Fruit fly (Drosophila melanogaster) Kc167 (cell line): ENCODE data around the gene Phb1.

ENCODE experiments used
- Myc ChIP-seq: fragments of >200 bp; optimal IDR thresholded peaks from 2 replicates; lab custom pipeline; 2017; ENCODE audit warnings: missing external identifiers
- Sin3A ChIP-seq: fragments of >200 bp; optimal IDR thresholded peaks from 2 replicates; lab custom pipeline; 2018; ENCODE audit warnings: missing external identifiers
- h ChIP-seq: fragments of >200 bp; optimal IDR thresholded peaks from 3 replicates; lab custom pipeline; 2018; ENCODE audit warnings: missing external identifiers
- insv ChIP-seq: fragments of >200 bp; optimal IDR thresholded peaks from 3 replicates; lab custom pipeline; 2018; ENCODE audit warnings: missing external identifiers
- psq ChIP-seq: fragments of >200 bp; optimal IDR thresholded peaks from 2 replicates; lab custom pipeline; 2017; ENCODE audit warnings: missing external identifiers
- ttk ChIP-seq: sonication (Bioruptor generic); optimal IDR thresholded peaks from 2 replicates; lab custom pipeline; 2017; ENCODE audit warnings: missing external identifiers

The Phb1 gene

DNA sequence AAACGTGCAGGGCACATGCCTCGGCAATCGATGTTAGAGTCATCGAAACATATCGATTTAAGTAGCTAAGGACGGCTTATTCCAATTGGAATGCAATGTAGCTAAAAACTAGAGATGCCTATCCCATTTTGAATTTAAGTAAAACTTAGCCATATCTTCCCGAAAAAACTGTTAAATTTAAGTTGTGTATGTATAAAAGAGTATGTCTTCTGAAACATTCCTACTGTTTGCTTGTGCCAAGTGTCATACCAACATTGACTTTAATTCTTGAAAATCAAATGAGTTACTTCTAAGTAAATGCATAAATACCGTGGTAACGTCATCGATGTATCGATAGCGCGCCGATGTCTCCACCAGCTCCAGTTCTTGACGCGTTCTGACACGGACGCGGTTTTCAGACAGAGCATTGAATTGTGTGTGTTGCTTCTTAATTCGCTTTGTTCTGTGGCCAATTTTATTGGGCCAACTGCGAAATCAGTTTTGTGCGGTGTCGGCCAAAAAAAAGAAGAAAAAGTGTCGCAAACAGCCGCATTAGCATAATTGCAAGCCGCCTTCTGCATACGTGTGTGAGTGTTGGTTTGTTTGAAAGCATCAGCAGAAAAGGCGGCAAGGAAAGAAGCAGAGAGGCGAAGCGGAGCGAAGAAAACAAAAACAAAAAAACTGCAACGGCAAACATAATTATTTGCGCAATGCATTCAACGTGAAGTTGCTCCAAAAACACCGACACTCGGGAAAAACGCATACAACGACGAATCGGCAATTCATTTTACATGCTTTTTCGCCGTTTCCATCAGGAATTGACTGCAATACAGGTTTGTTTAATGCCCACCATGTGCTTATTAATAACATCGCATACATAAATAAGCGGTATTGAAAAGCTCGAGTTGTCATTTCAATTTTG, 10.0 kb upstream of the Phb1 start, which contains the start of gene brat:
TSS of gene brat (plus strand) at position 352 of the 901 bp plus-strand sequence.
- TF ChIP-seq ttk (lab: Kevin White, UChicago) = no peak
- no peak for TF ChIP-seq insv (lab: Kevin White, UChicago)
- peak; percentile 10 for TF ChIP-seq h (lab: Kevin White, UChicago)
- no peak for TF ChIP-seq psq (lab: Kevin White, UChicago)
- no peak for TF ChIP-seq Sin3A
- no peak for TF ChIP-seq Myc

DNA sequence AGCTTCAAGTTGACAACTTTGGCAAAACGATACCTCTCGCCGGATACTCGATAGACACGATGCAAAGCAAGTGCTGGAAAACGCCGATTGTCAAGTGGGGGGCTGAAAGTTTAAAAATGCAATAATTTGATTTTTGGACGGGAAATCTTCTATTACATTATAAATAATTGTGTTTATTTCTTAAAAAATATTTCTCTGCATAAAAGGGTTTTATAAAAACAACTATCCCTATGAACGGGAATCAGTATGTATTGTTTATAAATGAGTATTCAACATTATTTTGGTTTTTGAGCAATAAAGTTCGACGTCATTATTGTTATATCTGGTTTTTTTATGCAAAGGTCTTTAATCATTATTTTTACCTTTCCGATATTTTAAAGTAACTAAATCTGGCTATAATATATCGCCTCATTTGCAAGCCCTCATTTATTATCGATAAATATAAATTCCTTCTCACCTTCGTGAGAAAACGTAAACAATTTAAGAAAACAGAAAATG, 8.3 kb upstream of the Phb1 start, which contains the start of the genes AsnRS and DCTN6-p27:
TSS of gene AsnRS (minus strand) at position 50 of the 498 bp plus-strand sequence.
TSS of gene DCTN6-p27 (plus strand) at position 419 of the 498 bp plus-strand sequence.
- TF ChIP-seq psq (lab: Kevin White, UChicago) (no peak), Sin3A (no peak), ttk (lab: Kevin White, UChicago) (no peak), h (lab: Kevin White, UChicago) (no peak), Myc (no peak), insv (lab: Kevin White, UChicago) (no peak)

DNA sequence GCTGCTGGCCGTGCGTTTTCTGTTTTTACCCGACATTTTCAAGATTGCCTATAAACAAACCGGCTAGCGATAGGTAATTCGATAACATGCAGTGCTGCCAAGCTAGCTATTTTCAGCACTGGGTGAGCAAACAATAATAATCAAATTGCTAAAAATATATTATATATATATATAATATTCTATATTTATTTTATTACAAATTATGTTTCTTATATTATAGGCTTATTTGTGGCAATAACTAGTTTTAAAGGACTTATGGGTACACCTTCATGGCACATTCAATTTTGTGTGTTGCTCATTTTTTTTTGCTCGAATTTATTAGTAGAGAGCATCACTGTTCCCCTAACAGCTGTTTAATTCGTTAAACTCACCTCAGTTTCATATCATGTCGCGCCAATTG, 3.2 kb upstream of the Phb1 start:
- TF ChIP-seq ttk (lab: Kevin White, UChicago) (no peak), Sin3A (peak; percentile 40)

DNA sequence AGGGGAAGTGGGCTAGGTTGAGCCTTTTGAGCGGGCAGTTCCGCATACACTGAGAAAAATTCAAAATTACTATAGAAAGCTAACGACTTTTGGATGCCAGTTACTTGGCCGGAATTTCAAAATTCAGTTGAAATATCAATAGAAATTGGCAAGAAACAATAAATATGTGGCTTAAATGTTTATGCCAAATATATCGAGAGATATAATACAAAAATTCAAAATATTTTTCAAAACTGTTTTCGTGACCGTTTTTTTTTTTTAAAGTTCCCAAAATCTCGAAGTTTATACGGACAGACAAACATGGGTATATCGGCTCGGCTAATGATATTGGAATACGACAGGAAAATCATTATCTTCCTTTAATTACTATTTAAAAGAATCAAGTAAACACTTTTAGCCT, 2.7 kb downstream of the Phb1 start:
- no peak for TF ChIP-seq Sin3A
- TF ChIP-seq h (lab: Kevin White, UChicago) = no peak
- TF ChIP-seq Myc = no peak
- no peak for TF ChIP-seq ttk (lab: Kevin White, UChicago)
- no peak for TF ChIP-seq psq (lab: Kevin White, UChicago)
- no peak for TF ChIP-seq insv (lab: Kevin White, UChicago)

DNA sequence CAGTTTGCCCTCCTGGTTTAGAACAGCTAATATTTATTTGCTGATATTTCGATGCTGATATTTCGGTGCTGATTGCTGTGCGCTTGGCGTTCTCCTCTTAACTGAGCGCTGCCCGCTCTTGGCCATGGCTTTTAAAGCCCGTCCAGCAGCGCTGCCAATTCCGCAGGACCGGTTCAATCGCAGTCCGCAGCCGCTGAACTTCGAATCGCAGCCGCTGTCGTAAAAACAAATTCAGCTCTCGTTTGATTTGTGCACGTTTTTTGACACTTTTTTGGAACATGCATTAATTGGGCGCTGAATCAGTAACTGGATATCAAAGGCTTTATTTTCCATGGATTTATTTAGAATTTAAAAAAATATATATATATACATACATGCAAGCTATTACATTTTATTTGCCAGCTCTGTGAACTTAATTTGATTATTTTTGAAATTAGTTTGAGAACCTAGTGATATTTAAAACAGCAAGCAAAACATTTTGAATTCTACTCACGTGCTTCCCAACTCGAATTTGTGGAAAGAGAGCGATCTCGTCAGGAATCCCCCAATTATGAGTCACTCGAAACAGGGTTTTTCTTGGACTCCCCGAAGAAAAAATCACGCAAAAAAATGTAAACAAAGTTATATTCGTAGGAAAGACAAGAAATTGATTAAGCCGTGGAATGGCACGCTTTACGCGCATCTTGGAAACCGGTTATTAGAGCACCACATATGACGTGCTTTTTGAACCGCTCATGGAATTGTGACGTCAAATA, 3.3 kb downstream of the Phb1 start, which contains the start of gene Ddc:
TSS of gene Ddc (minus strand) at position 111 of the 755 bp plus-strand sequence.
- no peak for TF ChIP-seq ttk (lab: Kevin White, UChicago)
- TF ChIP-seq insv (lab: Kevin White, UChicago) = no peak
- TF ChIP-seq Sin3A = no peak
- TF ChIP-seq h (lab: Kevin White, UChicago) = no peak
- no peak for TF ChIP-seq psq (lab: Kevin White, UChicago)
- TF ChIP-seq Myc = no peak

DNA sequence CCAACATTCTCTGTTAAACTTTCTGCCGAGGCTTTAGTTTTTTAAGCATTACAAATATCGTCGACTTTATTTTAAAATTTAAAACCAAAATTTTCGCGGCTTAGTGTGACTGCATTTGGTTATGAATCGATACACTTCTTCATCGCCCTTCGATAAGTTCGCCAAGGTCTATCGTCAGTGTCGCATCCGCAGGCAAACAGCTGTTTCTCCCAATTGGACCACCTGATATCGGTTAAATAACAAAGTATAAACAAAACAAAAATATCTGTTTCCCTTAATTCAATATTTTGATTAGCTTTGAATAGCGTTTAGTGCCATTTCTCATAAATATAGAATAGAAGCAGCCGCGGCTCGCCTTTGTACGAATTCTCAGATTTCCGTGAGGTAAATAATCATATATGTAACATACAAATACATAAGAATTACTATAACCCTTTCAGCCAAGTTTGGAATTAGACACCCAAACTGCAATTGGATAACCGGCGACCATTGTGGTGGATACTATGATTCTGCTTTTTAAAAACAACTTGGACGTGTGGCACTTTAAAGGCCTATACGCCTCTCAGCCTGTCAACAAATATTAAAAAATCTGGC, 9.4 kb downstream of the Phb1 start, which contains the start of gene CG10561:
TSS of gene CG10561 (plus strand) at position 219 of the 594 bp plus-strand sequence.
- no peak for TF ChIP-seq Myc
- TF ChIP-seq insv (lab: Kevin White, UChicago) = no peak
- no peak for TF ChIP-seq h (lab: Kevin White, UChicago)
- TF ChIP-seq ttk (lab: Kevin White, UChicago) = no peak
- TF ChIP-seq psq (lab: Kevin White, UChicago) = no peak
- no peak for TF ChIP-seq Sin3A

DNA sequence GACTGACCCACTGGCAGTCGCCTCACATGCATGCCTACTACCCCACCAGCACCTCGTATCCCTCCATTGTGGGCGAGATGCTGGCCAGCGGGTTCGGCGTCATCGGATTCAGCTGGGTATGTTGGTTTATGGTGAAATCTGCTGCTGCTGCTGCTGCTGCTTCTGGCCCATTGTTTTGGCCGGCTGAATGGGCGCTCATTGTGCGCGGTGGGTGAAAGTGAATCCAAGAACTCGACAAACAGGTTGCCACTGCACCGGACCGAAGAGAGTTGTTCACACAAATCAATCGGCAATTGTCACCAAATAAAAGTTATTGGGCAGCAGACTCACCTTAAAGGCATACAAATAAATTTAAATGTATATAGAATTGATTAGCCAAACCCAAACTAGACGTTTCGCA, 11.5 kb downstream of the Phb1 start:
- TF ChIP-seq Sin3A (no peak), ttk (lab: Kevin White, UChicago) (no peak), insv (lab: Kevin White, UChicago) (no peak), Myc (no peak), psq (lab: Kevin White, UChicago) (no peak), h (lab: Kevin White, UChicago) (no peak)

DNA sequence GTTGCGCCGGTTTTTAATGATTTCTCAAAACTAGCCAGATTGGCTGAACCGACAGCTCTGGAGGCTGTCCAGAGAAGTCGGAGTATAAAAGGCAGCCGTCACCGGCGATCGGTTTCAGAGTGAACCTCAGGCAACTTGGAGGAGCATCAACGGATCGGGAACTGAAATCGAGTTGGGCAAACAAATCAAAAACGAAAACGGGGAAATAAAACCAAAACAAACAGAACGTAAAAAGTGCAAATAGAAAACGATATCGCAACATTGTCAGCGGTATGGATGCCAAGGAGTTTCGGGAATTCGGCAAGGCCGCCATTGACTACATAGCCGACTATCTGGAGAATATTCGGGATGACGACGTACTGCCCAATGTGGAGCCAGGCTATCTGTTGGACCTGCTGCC, 11.9 kb downstream of the Phb1 start:
- TF ChIP-seq ttk (lab: Kevin White, UChicago) = no peak
- no peak for TF ChIP-seq Sin3A
- TF ChIP-seq insv (lab: Kevin White, UChicago) = no peak
- no peak for TF ChIP-seq Myc
- no peak for TF ChIP-seq h (lab: Kevin White, UChicago)
- no peak for TF ChIP-seq psq (lab: Kevin White, UChicago)

DNA sequence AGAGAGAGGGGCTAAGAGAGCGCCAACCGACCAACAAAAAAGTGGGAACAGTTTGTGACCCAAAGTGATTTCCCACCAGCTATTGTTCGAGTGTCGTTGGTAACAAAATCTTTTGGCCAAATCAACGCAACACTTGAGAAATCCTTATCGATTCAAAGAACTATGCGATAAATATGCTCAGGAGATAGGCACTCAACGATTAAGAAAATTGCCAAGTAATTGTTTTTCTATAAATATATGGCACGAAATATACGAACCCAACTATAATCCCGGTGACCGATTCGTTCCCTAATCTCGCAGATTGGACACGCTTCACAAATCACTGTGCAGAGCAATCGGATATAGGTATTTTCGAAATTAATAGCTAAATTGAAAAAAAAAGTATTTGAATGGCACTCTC, 12.5 kb downstream of the Phb1 start:
- TF ChIP-seq Myc (no peak), psq (lab: Kevin White, UChicago) (no peak), Sin3A (no peak), insv (lab: Kevin White, UChicago) (no peak), ttk (lab: Kevin White, UChicago) (no peak), h (lab: Kevin White, UChicago) (no peak)

DNA sequence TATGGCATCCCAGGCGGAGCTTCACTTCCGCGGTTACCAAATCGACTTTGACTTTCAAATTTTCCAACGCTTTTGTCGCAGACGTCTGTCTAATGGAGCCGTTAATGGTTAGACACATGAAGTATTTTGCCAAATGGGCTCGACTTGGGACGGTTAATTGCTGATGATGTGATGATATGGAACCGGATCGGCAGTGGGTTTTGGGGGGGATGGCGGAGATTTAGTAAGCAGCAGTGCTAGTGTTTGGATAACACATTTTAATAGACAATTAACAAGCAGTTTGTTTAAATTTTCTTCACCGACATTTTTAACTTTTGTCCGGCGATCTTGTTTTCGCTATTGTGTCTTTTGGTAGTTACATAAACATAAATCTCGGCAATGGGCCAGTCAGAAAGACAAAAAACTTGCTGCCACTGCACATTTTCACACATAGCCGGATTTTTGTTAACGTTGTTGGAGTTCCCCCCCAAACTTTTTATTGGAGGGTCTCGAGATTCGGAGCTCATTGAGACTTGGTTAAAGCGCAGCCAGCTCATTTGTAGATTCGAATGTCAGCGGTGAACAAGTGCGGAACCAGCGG, 14.0 kb downstream of the Phb1 start, which contains the start of gene amd:
TSS of gene amd (plus strand) at position 530 of the 580 bp plus-strand sequence.
- TF ChIP-seq Myc = no peak
- no peak for TF ChIP-seq psq (lab: Kevin White, UChicago)

DNA sequence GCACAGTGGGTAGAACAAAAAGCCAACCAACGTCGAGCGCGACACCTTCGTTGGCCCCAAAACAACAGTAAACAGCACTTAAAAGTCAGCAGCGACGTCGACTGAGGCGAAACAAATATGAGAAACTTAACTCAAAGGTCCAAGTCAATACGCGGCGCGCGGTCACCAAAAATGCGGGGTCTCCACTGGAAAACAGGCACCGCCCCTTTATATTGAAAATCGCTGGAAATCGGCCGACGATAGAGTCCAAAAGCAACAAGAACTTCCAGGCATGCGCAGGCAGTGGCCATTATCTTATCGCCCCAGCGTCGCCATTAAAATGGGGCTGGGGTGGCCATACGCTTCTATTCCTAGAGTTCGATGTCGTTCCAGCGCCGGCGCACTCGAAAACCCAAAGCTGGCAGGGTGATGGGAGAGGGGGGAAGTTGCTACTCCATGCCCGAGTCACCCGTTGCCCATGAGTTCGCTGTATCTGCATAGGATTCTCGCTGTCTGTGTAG, 15.2 kb downstream of the Phb1 start, which contains the start of gene Lim3:
TSS of gene Lim3 (minus strand) at position 51 of the 500 bp plus-strand sequence.
- TF ChIP-seq psq (lab: Kevin White, UChicago) = no peak
- no peak for TF ChIP-seq ttk (lab: Kevin White, UChicago)
- TF ChIP-seq insv (lab: Kevin White, UChicago) = no peak
- TF ChIP-seq Myc = no peak
- TF ChIP-seq h (lab: Kevin White, UChicago) = no peak
- no peak for TF ChIP-seq Sin3A
